Worm (Caenorhabditis elegans) whole organism, L1 larva: ENCODE data around the gene ccep-135.

Experiments
- ceh-82 ChIP-seq, 3 experiments: fragments of 150-350 bp in 1 of 3; sonication (generic microtip) in 2 of 3; optimal IDR thresholded peaks; 2 replicates each; lab custom pipeline; 2014 to 2017; ENCODE audit warnings: missing biosample characterization in 3 of 3, missing genetic modification characterization in 3 of 3
- efl-1 ChIP-seq, 4 experiments: fragments of 150-350 bp; optimal IDR thresholded peaks in 3 of 4; peaks in 1 of 4; 1 replicate in 1 of 4; 2 replicates in 3 of 4; lab custom pipeline; 2014; ENCODE audit warnings: missing biosample characterization in 2 of 4, missing genetic modification characterization in 2 of 4, missing genetic modification reagents in 2 of 4
- efl-3 ChIP-seq: fragments of 200-800 bp; sonication (Bioruptor generic); optimal IDR thresholded peaks from 2 replicates; lab custom pipeline; 2018; ENCODE audit warnings: mild to moderate bottlenecking, missing genetic modification characterization, missing compliant biosample characterization
- elt-3 ChIP-seq, 6 experiments: fragments of 150-350 bp in 1 of 6; sonication (generic microtip); optimal IDR thresholded peaks; 2 replicates each; lab custom pipeline; 2017 to 2018; ENCODE audit warnings: missing biosample characterization in 6 of 6, missing genetic modification characterization in 6 of 6, inconsistent platforms in 1 of 6
- fkh-4 ChIP-seq: sonication (generic microtip); optimal IDR thresholded peaks from 2 replicates; lab custom pipeline; 2016; ENCODE audit warnings: missing compliant biosample characterization, missing genetic modification characterization, borderline replicate concordance
- fos-1 ChIP-seq: fragments of 150-350 bp; optimal IDR thresholded peaks from 2 replicates; lab custom pipeline; 2014; ENCODE audit warnings: missing biosample characterization, missing genetic modification characterization
- lsy-2 ChIP-seq, 2 experiments: fragments of 150-350 bp; optimal IDR thresholded peaks; 2 replicates each; lab custom pipeline; 2014; ENCODE audit warnings: missing biosample characterization in 2 of 2, missing genetic modification characterization in 2 of 2
- mdl-1 ChIP-seq, 2 experiments: fragments of 150-350 bp; optimal IDR thresholded peaks; 2 replicates each; lab custom pipeline; 2014 to 2017; ENCODE audit warnings: missing biosample characterization in 2 of 2, missing genetic modification characterization in 2 of 2, inconsistent platforms in 1 of 2
- unc-86 ChIP-seq: sonication (generic microtip); optimal IDR thresholded peaks from 2 replicates; lab custom pipeline; 2016; ENCODE audit warnings: missing genetic modification characterization, missing compliant biosample characterization

DNA sequence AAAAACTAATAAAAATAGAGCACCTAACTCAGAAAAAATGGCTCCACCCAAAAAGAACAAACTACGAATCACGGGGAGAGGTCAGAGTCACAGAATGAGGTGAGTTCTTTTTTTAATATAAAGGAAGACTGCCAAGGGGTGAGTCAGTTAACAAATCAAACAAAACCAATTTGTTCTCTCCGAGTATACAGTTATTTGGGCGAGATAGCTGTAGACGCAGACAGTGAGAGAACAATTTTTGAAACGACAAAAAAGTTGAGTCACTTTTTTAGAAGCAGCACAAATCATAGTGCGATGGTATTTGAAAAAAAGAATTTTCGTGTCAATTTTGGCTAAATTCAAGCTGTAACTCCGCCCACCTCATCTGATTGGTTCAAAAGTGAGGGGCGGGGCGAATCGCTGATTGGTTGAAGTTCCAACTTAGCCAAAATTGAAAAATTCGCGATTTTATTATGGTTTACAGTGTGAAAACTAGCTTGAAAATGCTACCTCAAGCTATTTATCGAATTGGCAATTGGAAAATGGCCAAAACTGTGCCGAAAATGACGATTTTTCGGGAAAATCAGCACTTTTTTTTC lies 32.6 kb downstream of the ccep-135 start:
- no peak for TF ChIP-seq ceh-82 (tag; optimal IDR thresholded peaks at IDR 0.05; lab: Kevin White, UChicago)
- TF ChIP-seq efl-1 (optimal IDR thresholded peaks at IDR 0.05; lab: Kevin White, UChicago), result no peak
- no peak for TF ChIP-seq efl-1 (GFP tag; optimal IDR thresholded peaks at IDR 0.05 in 1 of 2; lab: Kevin White, UChicago)
- no peak for TF ChIP-seq unc-86 (tag; lab: Kevin White, UChicago)
- no peak for TF ChIP-seq fos-1 (tag; lab: Kevin White, UChicago)
- no peak for TF ChIP-seq mdl-1 (tag; optimal IDR thresholded peaks at IDR 0.05; lab: Kevin White, UChicago)
- no peak for TF ChIP-seq lsy-2 (tag; optimal IDR thresholded peaks at IDR 0.05; lab: Kevin White, UChicago)
- TF ChIP-seq elt-3 (tag; optimal IDR thresholded peaks at IDR 0.05; lab: Kevin White, UChicago), result no peak
- no peak for TF ChIP-seq efl-3 (GFP tag; lab: Kevin White, UChicago)
- TF ChIP-seq fkh-4 (tag; lab: Kevin White, UChicago), result no peak
